Worm (Caenorhabditis elegans) whole organism, mixed stage, embryonic: ENCODE results near the gene C08B6.6.

Experiments
- bed-3 ChIP-seq: fragments of 200-800 bp; sonication (Bioruptor generic); optimal IDR thresholded peaks from 3 replicates; lab custom pipeline; 2018; ENCODE audit warnings: mild to moderate bottlenecking, missing genetic modification characterization, moderate library complexity, missing compliant biosample characterization
- blmp-1 ChIP-seq: fragments of 150-350 bp; optimal IDR thresholded peaks from 2 replicates; lab custom pipeline; 2014; ENCODE audit warnings: missing biosample characterization, missing genetic modification characterization
- ceh-83 ChIP-seq: fragments of 200-800 bp; sonication (Bioruptor generic); optimal IDR thresholded peaks from 2 replicates; lab custom pipeline; 2018; ENCODE audit warnings: mild to moderate bottlenecking, missing genetic modification characterization, missing compliant biosample characterization
- ces-1 ChIP-seq: fragments of 150-350 bp; optimal IDR thresholded peaks from 2 replicates; lab custom pipeline; 2014; ENCODE audit warnings: missing biosample characterization, missing genetic modification reagents, missing genetic modification characterization
- elt-1 ChIP-seq: sonication (generic microtip); optimal IDR thresholded peaks from 2 replicates; lab custom pipeline; 2017; ENCODE audit warnings: missing genetic modification characterization, mild to moderate bottlenecking, missing compliant biosample characterization, antibody characterized with exemption, moderate library complexity, borderline replicate concordance; ENCODE audit not compliant: insufficient read depth
- elt-3 ChIP-seq: fragments of 150-350 bp; optimal IDR thresholded peaks from 2 replicates; lab custom pipeline; 2014; ENCODE audit warnings: missing biosample characterization, missing genetic modification characterization
- ham-2 ChIP-seq: fragments of 200-800 bp; sonication (Bioruptor generic); optimal IDR thresholded peaks from 2 replicates; lab custom pipeline; 2018; ENCODE audit warnings: mild to moderate bottlenecking, missing genetic modification characterization, missing compliant biosample characterization
- lin-13 ChIP-seq: fragments of 150-350 bp; optimal IDR thresholded peaks from 2 replicates; lab custom pipeline; 2014; ENCODE audit warnings: missing biosample characterization, missing genetic modification characterization
- sptf-1 ChIP-seq: sonication (generic microtip); optimal IDR thresholded peaks from 2 replicates; lab custom pipeline; 2017; ENCODE audit warnings: mild to moderate bottlenecking, missing genetic modification characterization, moderate library complexity, missing compliant biosample characterization
- unc-120 ChIP-seq: sonication (generic microtip); optimal IDR thresholded peaks from 2 replicates; lab custom pipeline; 2017; ENCODE audit warnings: missing genetic modification characterization, missing compliant biosample characterization; ENCODE audit not compliant: poor library complexity, severe bottlenecking
- unc-39 ChIP-seq: fragments of 150-350 bp; optimal IDR thresholded peaks from 2 replicates; lab custom pipeline; 2014; ENCODE audit warnings: missing biosample characterization, missing genetic modification characterization
- unc-62 ChIP-seq: fragments of 150-350 bp; optimal IDR thresholded peaks from 2 replicates; lab custom pipeline; 2014; ENCODE audit warnings: missing biosample characterization, missing genetic modification reagents, missing genetic modification characterization
- zip-8 ChIP-seq: fragments of 150-350 bp; optimal IDR thresholded peaks from 2 replicates; lab custom pipeline; 2014; ENCODE audit warnings: missing biosample characterization, missing genetic modification characterization

DNA sequence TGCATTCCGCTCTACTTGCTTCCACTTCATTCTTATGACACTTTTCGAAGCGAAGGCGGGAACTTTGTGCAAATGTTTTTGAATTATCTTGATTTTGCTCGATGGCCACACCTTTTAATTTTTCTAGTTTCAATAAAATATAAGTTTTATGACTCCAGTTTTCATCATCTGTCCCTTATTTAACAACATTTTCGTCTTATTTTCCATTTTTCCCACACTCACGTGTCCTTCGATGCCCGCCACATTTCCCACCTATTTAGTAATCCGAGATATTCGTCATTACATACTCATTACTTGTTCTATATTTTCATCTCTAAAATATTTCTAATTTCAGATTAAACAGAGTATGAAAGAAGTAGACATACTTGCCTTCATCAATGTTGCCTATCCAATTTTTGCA lies 29.1 kb upstream of the C08B6.6 start, which contains the start of gene srd-49:
- TF ChIP-seq lin-13 (tag; lab: Kevin White, UChicago) (no peak), ham-2 (no peak), blmp-1 (tag; lab: Kevin White, UChicago) (no peak), ceh-83 (GFP tag; lab: Kevin White, UChicago) (no peak), ces-1 (GFP tag; lab: Kevin White, UChicago) (no peak), unc-62 (GFP tag; lab: Kevin White, UChicago) (no peak), elt-3 (no peak), elt-1 (tag; lab: Kevin White, UChicago) (no peak), unc-120 (tag; lab: Kevin White, UChicago) (no peak), zip-8 (no peak), unc-39 (tag; lab: Kevin White, UChicago) (no peak), sptf-1 (tag; lab: Kevin White, UChicago) (no peak), bed-3 (GFP tag; lab: Kevin White, UChicago) (no peak)
